Worm (Caenorhabditis elegans) whole organism, L3 larva: ENCODE data around the gene K08A2.2.

Source experiments
- egl-27 ChIP-seq: sonication (generic microtip); optimal IDR thresholded peaks from 4 replicates; lab custom pipeline; 2017; ENCODE audit warnings: missing biosample characterization, missing genetic modification reagents, missing genetic modification characterization
- elt-1 ChIP-seq: fragments of 150-350 bp; optimal IDR thresholded peaks from 2 replicates; lab custom pipeline; 2014; ENCODE audit warnings: missing biosample characterization, missing genetic modification characterization
- nhr-11 ChIP-seq: fragments of 150-350 bp; optimal IDR thresholded peaks from 2 replicates; lab custom pipeline; 2014; ENCODE audit warnings: missing biosample characterization, missing genetic modification characterization
- sea-2 ChIP-seq: fragments of 150-350 bp; sonication (generic microtip); optimal IDR thresholded peaks from 4 replicates; lab custom pipeline; 2014; ENCODE audit warnings: missing biosample characterization, missing genetic modification reagents, missing genetic modification characterization
- unc-39 ChIP-seq: sonication (generic microtip); optimal IDR thresholded peaks from 4 replicates; lab custom pipeline; 2017; ENCODE audit warnings: missing biosample characterization, missing genetic modification characterization
- ztf-11 ChIP-seq: fragments of 150-350 bp; optimal IDR thresholded peaks from 2 replicates; lab custom pipeline; 2014; ENCODE audit warnings: missing biosample characterization, missing genetic modification characterization

DNA sequence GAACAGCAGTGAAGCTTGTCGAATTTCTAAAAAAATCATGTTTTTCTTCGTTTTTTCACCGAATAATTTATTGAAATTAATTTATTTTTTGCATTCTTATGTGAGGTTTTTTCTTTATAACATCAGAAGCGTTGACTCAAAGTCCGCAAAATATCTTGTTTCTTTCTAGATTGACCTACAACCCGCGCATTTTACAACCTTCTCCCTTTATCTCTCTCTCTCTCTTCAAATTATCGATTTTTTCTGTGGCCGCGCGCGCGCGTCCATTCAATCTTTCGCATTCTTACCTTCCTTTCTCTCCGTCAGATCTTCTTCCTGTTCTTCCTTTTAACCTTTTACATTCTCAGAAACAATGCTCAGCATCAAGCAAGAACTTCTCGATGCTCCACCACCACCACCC is 14.1 kb downstream of the K08A2.2 start, which contains the start of gene lido-12:
- TF ChIP-seq nhr-11 (tag; lab: Kevin White, UChicago) (no peak), ztf-11 (tag; lab: Kevin White, UChicago) (no peak), unc-39 (tag; lab: Kevin White, UChicago) (no peak), elt-1 (tag; lab: Kevin White, UChicago) (no peak), egl-27 (tag; lab: Kevin White, UChicago) (no peak), sea-2 (no peak)
